Worm (Caenorhabditis elegans) whole organism, young adult: Measurements from ENCODE around the gene lec-11.

Experiments used
- B0261.1 ChIP-seq: sonication (generic microtip); optimal IDR thresholded peaks from 2 replicates; lab custom pipeline; 2016; ENCODE audit warnings: mild to moderate bottlenecking, missing genetic modification characterization, moderate library complexity, missing compliant biosample characterization
- C06A6.2 ChIP-seq: fragments of 200-800 bp; sonication (Bioruptor generic); conservative IDR thresholded peaks from 2 replicates; pipeline ENCODE4 v1.3.6; 2022; ENCODE audit warnings: missing genetic modification characterization, missing compliant biosample characterization
- C17E4.6 ChIP-seq: fragments of 200-800 bp; sonication (Bioruptor generic); IDR thresholded peaks from 2 replicates; pipeline ENCODE4 v1.3.6; 2022; ENCODE audit warnings: missing genetic modification reagents, missing genetic modification characterization, missing compliant biosample characterization
- D2030.7 ChIP-seq: fragments of 200-800 bp; sonication (Bioruptor generic); IDR thresholded peaks from 2 replicates; pipeline ENCODE4 v1.3.6; 2022; ENCODE audit warnings: missing genetic modification reagents, missing genetic modification characterization, missing compliant biosample characterization
- F10E7.11 ChIP-seq: sonication (generic microtip); optimal IDR thresholded peaks from 2 replicates; lab custom pipeline; 2017; ENCODE audit warnings: mild to moderate bottlenecking, missing genetic modification characterization, moderate library complexity, missing compliant biosample characterization
- F23B12.7 ChIP-seq: sonication (generic microtip); optimal IDR thresholded peaks from 2 replicates; lab custom pipeline; 2017; ENCODE audit warnings: missing genetic modification characterization, mild to moderate bottlenecking, missing compliant biosample characterization, antibody characterized with exemption, moderate library complexity; ENCODE audit not compliant: insufficient read depth
- F33H1.4 ChIP-seq: fragments of 200-800 bp; sonication (Bioruptor generic); IDR thresholded peaks from 2 replicates; pipeline ENCODE4 v1.3.6; 2022; ENCODE audit warnings: missing genetic modification reagents, missing genetic modification characterization, missing compliant biosample characterization
- F37B4.10 ChIP-seq: fragments of 200-800 bp; sonication (Bioruptor generic); IDR thresholded peaks from 2 replicates; pipeline ENCODE4 v1.3.6; 2022; ENCODE audit warnings: missing genetic modification characterization, missing compliant biosample characterization
- F57A8.1 ChIP-seq: fragments of 200-800 bp; sonication (Bioruptor generic); optimal IDR thresholded peaks from 2 replicates; lab custom pipeline; 2018; ENCODE audit warnings: mild to moderate bottlenecking, missing genetic modification characterization, moderate library complexity, missing compliant biosample characterization
- F57C9.4 ChIP-seq: sonication (generic microtip); optimal IDR thresholded peaks from 2 replicates; lab custom pipeline; 2017; ENCODE audit warnings: mild to moderate bottlenecking, missing genetic modification characterization, missing compliant biosample characterization
- K12H6.12 ChIP-seq: fragments of 200-800 bp; sonication (Bioruptor generic); optimal IDR thresholded peaks from 2 replicates; lab custom pipeline; 2018; ENCODE audit warnings: mild to moderate bottlenecking, missing genetic modification characterization, missing compliant biosample characterization
- Y56A3A.18 ChIP-seq: fragments of 200-800 bp; sonication (Bioruptor generic); IDR thresholded peaks from 2 replicates; pipeline ENCODE4 v1.3.6; 2022; ENCODE audit warnings: missing genetic modification reagents, missing genetic modification characterization, missing compliant biosample characterization
- Y67H2A.10 ChIP-seq: fragments of 200-800 bp; sonication (Bioruptor generic); conservative IDR thresholded peaks from 2 replicates; pipeline ENCODE4 v1.3.6; 2022; ENCODE audit warnings: missing genetic modification reagents, missing genetic modification characterization, missing compliant biosample characterization
- Y79H2A.3 ChIP-seq: fragments of 200-800 bp; sonication (Bioruptor generic); conservative IDR thresholded peaks from 2 replicates; pipeline ENCODE4 v1.3.6; 2022; ENCODE audit warnings: missing genetic modification reagents, missing genetic modification characterization, missing compliant biosample characterization
- Y95B8A.8 ChIP-seq: fragments of 200-800 bp; sonication (Bioruptor generic); IDR thresholded peaks from 2 replicates; pipeline ENCODE4 v1.3.6; 2022; ENCODE audit warnings: missing genetic modification reagents, missing genetic modification characterization, missing compliant biosample characterization
- attf-3 ChIP-seq: fragments of 200-800 bp; sonication (Bioruptor generic); conservative IDR thresholded peaks from 2 replicates; pipeline ENCODE4 v1.3.6; 2022; ENCODE audit warnings: missing genetic modification reagents, missing genetic modification characterization, missing compliant biosample characterization
- bed-2 ChIP-seq: fragments of 200-800 bp; sonication (Bioruptor generic); IDR thresholded peaks from 2 replicates; pipeline ENCODE4 v1.3.6; 2022; ENCODE audit warnings: missing genetic modification reagents, missing genetic modification characterization, missing compliant biosample characterization
- ccch-3 ChIP-seq: fragments of 200-800 bp; sonication (Bioruptor generic); optimal IDR thresholded peaks from 2 replicates; lab custom pipeline; 2018; ENCODE audit warnings: mild to moderate bottlenecking, missing genetic modification characterization, missing compliant biosample characterization
- cebp-1 ChIP-seq, 2 experiments: fragments of 200-800 bp in 1 of 2; sonication (Bioruptor generic) in 1 of 2; sonication (generic microtip) in 1 of 2; IDR thresholded peaks in 1 of 2; optimal IDR thresholded peaks in 1 of 2; 2 replicates each; pipeline versions ENCODE4 v1.3.6 to Lab custom; 2017 to 2022; ENCODE audit warnings: missing compliant biosample characterization in 2 of 2, missing genetic modification characterization in 2 of 2, mild to moderate bottlenecking in 1 of 2, missing genetic modification reagents in 1 of 2, moderate library complexity in 1 of 2
- ceh-91 ChIP-seq: fragments of 200-800 bp; sonication (Bioruptor generic); IDR thresholded peaks from 2 replicates; pipeline ENCODE4 v1.3.6; 2022; ENCODE audit warnings: missing genetic modification reagents, missing genetic modification characterization, missing compliant biosample characterization
- chd-7 ChIP-seq: sonication (generic microtip); optimal IDR thresholded peaks from 2 replicates; lab custom pipeline; 2016; ENCODE audit warnings: mild to moderate bottlenecking, missing genetic modification characterization, moderate library complexity, missing compliant biosample characterization
- dpff-1 ChIP-seq: sonication (generic microtip); optimal IDR thresholded peaks from 2 replicates; lab custom pipeline; 2017; ENCODE audit warnings: mild to moderate bottlenecking, missing genetic modification characterization, missing compliant biosample characterization
- dpl-1 ChIP-seq: fragments of 150-350 bp; optimal IDR thresholded peaks from 2 replicates; lab custom pipeline; 2014; ENCODE audit warnings: missing biosample characterization, missing genetic modification reagents, missing genetic modification characterization
- gei-17 ChIP-seq: fragments of 200-800 bp; sonication (Bioruptor generic); optimal IDR thresholded peaks from 2 replicates; lab custom pipeline; 2018; ENCODE audit warnings: mild to moderate bottlenecking, missing genetic modification characterization, missing compliant biosample characterization
- hlh-26 ChIP-seq: fragments of 200-800 bp; sonication (Bioruptor generic); conservative IDR thresholded peaks from 2 replicates; pipeline ENCODE4 v1.3.6; 2022; ENCODE audit warnings: missing genetic modification reagents, missing genetic modification characterization, missing compliant biosample characterization
- hmg-1.2 ChIP-seq: fragments of 200-800 bp; sonication (Bioruptor generic); IDR thresholded peaks from 2 replicates; pipeline ENCODE4 v1.3.6; 2022; ENCODE audit warnings: missing genetic modification reagents, missing genetic modification characterization, missing compliant biosample characterization
- hrde-1 ChIP-seq: sonication (generic microtip); optimal IDR thresholded peaks from 2 replicates; lab custom pipeline; 2016; ENCODE audit warnings: missing genetic modification characterization, mild to moderate bottlenecking, missing compliant biosample characterization, moderate library complexity, missing genotype, missing genetic modification reagents, borderline replicate concordance
- hsf-1 ChIP-seq: fragments of 200-800 bp; sonication (Bioruptor generic); IDR thresholded peaks from 2 replicates; pipeline ENCODE4 v1.3.6; 2022; ENCODE audit warnings: missing genetic modification reagents, missing genetic modification characterization, missing compliant biosample characterization
- lin-26 ChIP-seq: fragments of 200-800 bp; sonication (Bioruptor generic); IDR thresholded peaks from 2 replicates; pipeline ENCODE4 v1.3.6; 2022; ENCODE audit warnings: missing genetic modification reagents, missing genetic modification characterization, missing compliant biosample characterization
- lin-35 ChIP-seq, 3 experiments: fragments of 150-350 bp in 2 of 3; sonication (generic microtip) in 1 of 3; optimal IDR thresholded peaks; 2 replicates each; lab custom pipeline; 2014 to 2018; ENCODE audit warnings: missing biosample characterization in 3 of 3, missing genetic modification characterization in 3 of 3, missing genetic modification reagents in 3 of 3
- lsl-1 ChIP-seq: fragments of 200-800 bp; sonication (Bioruptor generic); optimal IDR thresholded peaks from 2 replicates; lab custom pipeline; 2018; ENCODE audit warnings: mild to moderate bottlenecking, missing genetic modification characterization, moderate library complexity, missing compliant biosample characterization
- madf-10 ChIP-seq: sonication (generic microtip); optimal IDR thresholded peaks from 2 replicates; lab custom pipeline; 2016; ENCODE audit warnings: mild to moderate bottlenecking, missing genetic modification characterization, missing compliant biosample characterization
- madf-6 ChIP-seq: fragments of 200-800 bp; sonication (Bioruptor generic); IDR thresholded peaks from 2 replicates; pipeline ENCODE4 v1.3.6; 2022; ENCODE audit warnings: missing genetic modification reagents, missing genetic modification characterization, missing compliant biosample characterization
- mcd-1 ChIP-seq: fragments of 200-800 bp; sonication (Bioruptor generic); IDR thresholded peaks from 2 replicates; pipeline ENCODE4 v1.3.6; 2022; ENCODE audit warnings: missing genetic modification reagents, missing genetic modification characterization, missing compliant biosample characterization
- nhr-27 ChIP-seq: fragments of 200-800 bp; sonication (Bioruptor generic); optimal IDR thresholded peaks from 2 replicates; lab custom pipeline; 2018; ENCODE audit warnings: mild to moderate bottlenecking, missing genetic modification characterization, moderate library complexity, missing compliant biosample characterization
- pbrm-1 ChIP-seq: fragments of 200-800 bp; sonication (Bioruptor generic); IDR thresholded peaks from 2 replicates; pipeline ENCODE4 v1.3.6; 2022; ENCODE audit warnings: missing genetic modification reagents, missing genetic modification characterization, missing compliant biosample characterization
- sea-2 ChIP-seq: fragments of 200-800 bp; sonication (Bioruptor generic); IDR thresholded peaks from 2 replicates; pipeline ENCODE4 v1.3.6; 2022; ENCODE audit warnings: missing genetic modification characterization, missing compliant biosample characterization
- snpc-3.4 ChIP-seq: sonication (generic microtip); optimal IDR thresholded peaks from 2 replicates; lab custom pipeline; 2017; ENCODE audit warnings: missing genetic modification characterization, mild to moderate bottlenecking, missing compliant biosample characterization, antibody characterized with exemption, moderate library complexity, missing genotype, missing genetic modification reagents
- snpc-4 ChIP-seq, 5 experiments: fragments of 150-350 bp in 1 of 5; sonication (generic microtip) in 4 of 5; optimal IDR thresholded peaks; 2 replicates each; lab custom pipeline; 2014 to 2018; ENCODE audit warnings: missing genetic modification characterization in 5 of 5, missing biosample characterization in 3 of 5, antibody characterized with exemption in 2 of 5, mild to moderate bottlenecking in 2 of 5, missing compliant biosample characterization in 2 of 5, missing genotype in 2 of 5, moderate library complexity in 2 of 5, missing genetic modification reagents in 1 of 5
- sptf-2 ChIP-seq: fragments of 200-800 bp; sonication (Bioruptor generic); optimal IDR thresholded peaks from 2 replicates; lab custom pipeline; 2018; ENCODE audit warnings: mild to moderate bottlenecking, missing genetic modification characterization, missing compliant biosample characterization
- tlf-1 ChIP-seq: fragments of 200-800 bp; sonication (Bioruptor generic); optimal IDR thresholded peaks from 2 replicates; lab custom pipeline; 2018; ENCODE audit warnings: mild to moderate bottlenecking, missing genetic modification characterization, missing compliant biosample characterization
- unc-62 ChIP-seq: fragments of 150-350 bp; optimal IDR thresholded peaks from 2 replicates; lab custom pipeline; 2014; ENCODE audit warnings: missing biosample characterization, missing genetic modification reagents, missing genetic modification characterization
- zfh-2 ChIP-seq: fragments of 200-800 bp; sonication (Bioruptor generic); conservative IDR thresholded peaks from 2 replicates; pipeline ENCODE4 v1.3.6; 2022; ENCODE audit warnings: missing genetic modification reagents, missing genetic modification characterization, missing compliant biosample characterization
- zim-3 ChIP-seq: sonication (generic microtip); optimal IDR thresholded peaks from 2 replicates; lab custom pipeline; 2017; ENCODE audit warnings: mild to moderate bottlenecking, missing genetic modification characterization, moderate library complexity, missing compliant biosample characterization
- ztf-18 ChIP-seq: sonication (generic microtip); optimal IDR thresholded peaks from 2 replicates; lab custom pipeline; 2016; ENCODE audit warnings: missing genotype, mild to moderate bottlenecking, missing genetic modification characterization, missing compliant biosample characterization
- ztf-25 ChIP-seq: fragments of 200-800 bp; sonication (Bioruptor generic); IDR thresholded peaks from 2 replicates; pipeline ENCODE4 v1.3.6; 2022; ENCODE audit warnings: missing genetic modification reagents, missing genetic modification characterization, missing compliant biosample characterization
- ztf-26 ChIP-seq: sonication (generic microtip); optimal IDR thresholded peaks from 2 replicates; lab custom pipeline; 2017; ENCODE audit warnings: missing genetic modification characterization, missing compliant biosample characterization
- ztf-3 ChIP-seq: fragments of 200-800 bp; sonication (Bioruptor generic); optimal IDR thresholded peaks from 2 replicates; lab custom pipeline; 2018; ENCODE audit warnings: mild to moderate bottlenecking, missing genetic modification characterization, missing compliant biosample characterization

The lec-11 gene

ce11 chrIV:6613296-6613695 lies 23.3 kb upstream of the lec-11 start, which contains the start of gene drh-1 (continued):
- TF ChIP-seq gei-17 (GFP tag; lab: Kevin White, UChicago) (no peak), C17E4.6 (GFP tag; lab: Robert Waterston, UW) (no peak), unc-62 (GFP tag; lab: Kevin White, UChicago) (no peak), sea-2 (GFP tag; lab: Robert Waterston, UW) (no peak), ztf-25 (no peak), hmg-1.2 (GFP tag; lab: Robert Waterston, UW) (peak; percentile 100), bed-2 (GFP tag; lab: Robert Waterston, UW) (no peak), attf-3 (GFP tag; lab: Robert Waterston, UW) (no peak), madf-6 (GFP tag; lab: Robert Waterston, UW) (peak; percentile 31; the same call in 1 of the 2 replicates), nhr-27 (tag; lab: Kevin White, UChicago) (no peak), hrde-1 (no peak), zim-3 (tag; lab: Kevin White, UChicago) (no peak), zfh-2 (GFP tag; lab: Robert Waterston, UW) (no peak), F37B4.10 (GFP tag; lab: Robert Waterston, UW) (no peak), ceh-91 (GFP tag; lab: Robert Waterston, UW) (no peak), C06A6.2 (no peak), lsl-1 (GFP tag; lab: Kevin White, UChicago) (peak; percentile 32), ztf-3 (GFP tag; lab: Kevin White, UChicago) (no peak), chd-7 (tag; lab: Kevin White, UChicago) (no peak), Y95B8A.8 (GFP tag; lab: Robert Waterston, UW) (no peak), lin-26 (GFP tag; lab: Robert Waterston, UW) (no peak), snpc-4 (GFP tag; optimal IDR thresholded peaks at IDR 0.05; lab: Kevin White, UChicago) (no peak), snpc-4 (tag; optimal IDR thresholded peaks at IDR 0.05; lab: Kevin White, UChicago) (peak in 3 of 4 experiments; percentile 67 to 82 (median 74)), hlh-26 (GFP tag; lab: Robert Waterston, UW) (no peak), sptf-2 (GFP tag; lab: Kevin White, UChicago) (no peak), F57A8.1 (GFP tag; lab: Kevin White, UChicago) (no peak), Y79H2A.3 (no peak), mcd-1 (GFP tag; lab: Robert Waterston, UW) (peak; percentile 51; the same call in 1 of the 2 replicates), cebp-1 (GFP tag; IDR thresholded peaks at IDR 0.05; lab: Robert Waterston, UW) (no peak), cebp-1 (tag; optimal IDR thresholded peaks at IDR 0.05; lab: Kevin White, UChicago) (no peak), Y67H2A.10 (no peak), madf-10 (no peak), dpl-1 (GFP tag; lab: Kevin White, UChicago) (no peak), F33H1.4 (no peak), F10E7.11 (no peak), ccch-3 (no peak), pbrm-1 (GFP tag; lab: Robert Waterston, UW) (no peak), F23B12.7 (tag; lab: Kevin White, UChicago) (peak; percentile 16), snpc-3.4 (no peak), dpff-1 (no peak), tlf-1 (GFP tag; lab: Kevin White, UChicago) (no peak), ztf-26 (tag; lab: Kevin White, UChicago) (no peak), K12H6.12 (tag; lab: Kevin White, UChicago) (no peak), ztf-18 (no peak), Y56A3A.18 (GFP tag; lab: Robert Waterston, UW) (no peak), lin-35 (GFP tag; optimal IDR thresholded peaks at IDR 0.05; lab: Kevin White, UChicago) (no peak), D2030.7 (GFP tag; lab: Robert Waterston, UW) (peak; percentile 36; the same call in 1 of the 2 replicates), hsf-1 (peak; percentile 45; the same call in 1 of the 2 replicates), B0261.1 (tag; lab: Kevin White, UChicago) (no peak), F57C9.4 (no peak)
